Fruit fly (Drosophila melanogaster): Measurements from ENCODE around the gene CG43117.

The CG43117 gene

dm6 chr3R:26454494-26454893, at the start of gene CG43117:
Gene CG43117, plus strand, starts transcription at chr3R:26454794.
- TF ChIP-seq CG4496 (GFP tag; IDR thresholded peaks at IDR 0.05) (no peak), fd96Ca (GFP tag; IDR thresholded peaks at IDR 0.05) (no peak), Pif1A (GFP tag; optimal IDR thresholded peaks at IDR 0.05) (no peak), EcR (GFP tag; optimal IDR thresholded peaks at IDR 0.05) (no peak), CG8159 (tag; optimal IDR thresholded peaks at IDR 0.05) (no peak), CG12605 (GFP tag; IDR thresholded peaks at IDR 0.05) (no peak), CG17806 (tag; optimal IDR thresholded peaks at IDR 0.05) (no peak), CG13204 (GFP tag; optimal IDR thresholded peaks at IDR 0.05) (no peak), CG32121 (GFP tag; IDR thresholded peaks at IDR 0.05) (no peak), Pif1B (GFP tag; optimal IDR thresholded peaks at IDR 0.05) (no peak), Ets98B (GFP tag; IDR thresholded peaks at IDR 0.05) (no peak)

DNA sequence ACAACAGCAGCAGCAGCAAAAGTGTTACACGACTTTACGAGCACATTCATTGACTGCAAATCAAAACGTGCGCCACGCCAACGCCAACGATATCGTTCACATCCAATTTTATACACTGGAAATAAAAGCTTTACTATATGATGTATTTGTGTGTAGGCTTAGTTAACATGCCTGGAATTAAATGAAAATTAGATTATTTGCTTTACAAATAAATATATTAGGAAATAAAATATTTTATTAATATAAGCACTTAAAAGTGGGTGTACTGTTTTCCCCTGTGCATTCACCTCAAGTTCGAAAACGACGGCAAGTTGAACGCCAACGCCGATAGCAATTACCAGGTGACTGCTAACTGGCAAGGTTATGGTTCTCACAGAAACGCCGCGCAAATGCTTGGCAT, 44.8 kb upstream of the CG43117 start:
- TF ChIP-seq CG17806 (tag; optimal IDR thresholded peaks at IDR 0.05) (no peak), gl (tag; optimal IDR thresholded peaks at IDR 0.05) (no peak), CG14655 (GFP tag; optimal IDR thresholded peaks at IDR 0.05) (no peak), Pif1B (GFP tag; optimal IDR thresholded peaks at IDR 0.05) (no peak), Ets98B (GFP tag; IDR thresholded peaks at IDR 0.05) (peak; percentile 72), CG8301 (tag; optimal IDR thresholded peaks at IDR 0.05) (no peak), CG4496 (GFP tag; IDR thresholded peaks at IDR 0.05) (peak; percentile 78), Snoo (tag; optimal IDR thresholded peaks at IDR 0.05) (no peak), CG10348 (GFP tag; IDR thresholded peaks at IDR 0.05) (no peak), D1 (tag; optimal IDR thresholded peaks at IDR 0.05) (no peak), CG15710 (tag; optimal IDR thresholded peaks at IDR 0.05) (no peak), Pif1A (GFP tag; optimal IDR thresholded peaks at IDR 0.05) (no peak), CG13204 (GFP tag; optimal IDR thresholded peaks at IDR 0.05) (no peak), CG9948 (tag; optimal IDR thresholded peaks at IDR 0.05) (no peak), CG12605 (GFP tag; IDR thresholded peaks at IDR 0.05) (no peak), CG32121 (GFP tag; IDR thresholded peaks at IDR 0.05) (peak; percentile 79), fd96Ca (GFP tag; IDR thresholded peaks at IDR 0.05) (peak; percentile 35; the same call in 2 of the 3 replicates), CG8159 (tag; optimal IDR thresholded peaks at IDR 0.05) (no peak), CG34367 (tag; optimal IDR thresholded peaks at IDR 0.05) (no peak), rn (GFP tag; IDR thresholded peaks at IDR 0.05) (no peak), EcR (GFP tag; optimal IDR thresholded peaks at IDR 0.05) (no peak)

DNA sequence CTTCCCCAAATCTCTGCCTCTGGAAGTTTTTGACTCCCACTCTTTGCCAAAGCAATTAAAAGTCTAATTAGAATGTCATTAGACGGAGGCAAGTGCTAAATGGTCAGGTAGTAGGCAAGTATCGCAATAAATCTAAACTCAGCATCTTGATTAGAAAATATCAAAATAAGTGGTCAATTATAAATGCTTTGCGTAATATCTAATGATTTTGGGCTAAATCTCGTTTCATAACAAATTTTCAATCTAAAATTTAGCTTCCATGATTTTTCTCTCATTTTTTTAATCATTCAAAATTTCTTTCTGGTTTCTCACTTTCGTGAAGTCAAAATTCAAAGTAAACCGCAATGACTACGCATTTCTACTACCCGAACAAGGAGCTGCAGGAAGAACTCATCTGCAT, 40.8 kb upstream of the CG43117 start, which contains the start of gene Ald2:
Gene Ald2, plus strand, starts transcription at position 301 of the 400 bp plus-strand sequence.
- TF ChIP-seq rn (GFP tag; IDR thresholded peaks at IDR 0.05): no peak
- TF ChIP-seq Pif1B (GFP tag; optimal IDR thresholded peaks at IDR 0.05): no peak
- no peak for TF ChIP-seq CG10348 (GFP tag; IDR thresholded peaks at IDR 0.05)
- TF ChIP-seq Ets98B (GFP tag; IDR thresholded peaks at IDR 0.05): no peak
- TF ChIP-seq CG12605 (GFP tag; IDR thresholded peaks at IDR 0.05): no peak
- no peak for TF ChIP-seq gl (tag; optimal IDR thresholded peaks at IDR 0.05)
- TF ChIP-seq CG8301 (tag; optimal IDR thresholded peaks at IDR 0.05): no peak
- no peak for TF ChIP-seq CG14655 (GFP tag; optimal IDR thresholded peaks at IDR 0.05)

dm6 chr3R:26425005-26425404, 29.6 kb upstream of the CG43117 start, which contains the start of gene CG6503:
Gene CG6503, minus strand, starts transcription at chr3R:26425105.
- no peak for TF ChIP-seq CG9948 (tag; optimal IDR thresholded peaks at IDR 0.05)

dm6 chr3R:26425681-26426080, 28.9 kb upstream of the CG43117 start, which contains the start of gene CG34291:
Gene CG34291, minus strand, starts transcription at chr3R:26425781.
- TF ChIP-seq CG8301 (tag; optimal IDR thresholded peaks at IDR 0.05): no peak
- TF ChIP-seq fd96Ca (GFP tag; IDR thresholded peaks at IDR 0.05): no peak
- TF ChIP-seq CG15710 (tag; optimal IDR thresholded peaks at IDR 0.05): no peak
- TF ChIP-seq Ets98B (GFP tag; IDR thresholded peaks at IDR 0.05): no peak
- no peak for TF ChIP-seq gl (tag; optimal IDR thresholded peaks at IDR 0.05)
- TF ChIP-seq CG8159 (tag; optimal IDR thresholded peaks at IDR 0.05): no peak
- TF ChIP-seq CG17806 (tag; optimal IDR thresholded peaks at IDR 0.05): no peak
- TF ChIP-seq CG10348 (GFP tag; IDR thresholded peaks at IDR 0.05): no peak
- TF ChIP-seq CG9948 (tag; optimal IDR thresholded peaks at IDR 0.05): no peak
- TF ChIP-seq rn (GFP tag; IDR thresholded peaks at IDR 0.05): no peak
- TF ChIP-seq CG14655 (GFP tag; optimal IDR thresholded peaks at IDR 0.05): no peak
- TF ChIP-seq CG4496 (GFP tag; IDR thresholded peaks at IDR 0.05): no peak
- no peak for TF ChIP-seq CG32121 (GFP tag; IDR thresholded peaks at IDR 0.05)
- TF ChIP-seq Pif1A (GFP tag; optimal IDR thresholded peaks at IDR 0.05): no peak

DNA sequence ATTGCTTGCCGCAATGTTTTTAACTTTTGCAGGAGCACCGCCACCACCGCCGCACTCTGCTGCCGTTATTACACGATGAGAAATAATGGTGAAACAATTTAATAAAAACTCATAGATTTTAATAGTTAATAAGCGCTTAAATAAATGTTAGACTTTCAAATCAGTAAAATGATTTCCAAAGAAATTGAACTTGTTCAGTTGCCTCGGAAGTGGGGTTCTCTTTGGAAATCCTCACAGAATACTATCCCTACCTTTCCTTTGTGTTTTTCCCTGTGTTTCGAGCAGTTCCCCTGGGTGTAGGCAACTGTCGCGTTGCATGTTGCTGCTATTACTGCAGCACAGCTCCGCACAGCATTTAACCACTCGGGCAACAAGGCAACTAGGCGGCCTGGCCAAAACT, 26.4 kb upstream of the CG43117 start:
- TF ChIP-seq CG12605 (GFP tag; IDR thresholded peaks at IDR 0.05): no peak
- peak; percentile 18 for TF ChIP-seq Pif1B (GFP tag; optimal IDR thresholded peaks at IDR 0.05)
- no peak for TF ChIP-seq gl (tag; optimal IDR thresholded peaks at IDR 0.05)
- peak; percentile 67 for TF ChIP-seq CG14655 (GFP tag; optimal IDR thresholded peaks at IDR 0.05)
- TF ChIP-seq CG32121 (GFP tag; IDR thresholded peaks at IDR 0.05): no peak
- TF ChIP-seq CG17806 (tag; optimal IDR thresholded peaks at IDR 0.05): no peak
- TF ChIP-seq CG34367 (tag; optimal IDR thresholded peaks at IDR 0.05): peak; percentile 28
- peak; percentile 48 for TF ChIP-seq Pif1A (GFP tag; optimal IDR thresholded peaks at IDR 0.05)
- no peak for TF ChIP-seq rn (GFP tag; IDR thresholded peaks at IDR 0.05)
- TF ChIP-seq CG8301 (tag; optimal IDR thresholded peaks at IDR 0.05): peak; percentile 56
- peak; percentile 62 for TF ChIP-seq CG8159 (tag; optimal IDR thresholded peaks at IDR 0.05)
- no peak for TF ChIP-seq CG13204 (GFP tag; optimal IDR thresholded peaks at IDR 0.05)
- peak; percentile 4 for TF ChIP-seq Snoo (tag; optimal IDR thresholded peaks at IDR 0.05)
- no peak for TF ChIP-seq EcR (GFP tag; optimal IDR thresholded peaks at IDR 0.05)
- peak; percentile 48 for TF ChIP-seq CG15710 (tag; optimal IDR thresholded peaks at IDR 0.05)
- peak; percentile 44 for TF ChIP-seq CG9948 (tag; optimal IDR thresholded peaks at IDR 0.05)
- TF ChIP-seq D1 (tag; optimal IDR thresholded peaks at IDR 0.05): no peak
